Worm (Caenorhabditis elegans) whole organism, young adult: ENCODE measurements around the gene F54F2.14.
A peak's percentile ranks its signal among the peaks of the same experiment; 100 is the strongest.

Experiments used
- B0261.1 ChIP-seq: sonication (generic microtip); optimal IDR thresholded peaks from 2 replicates; lab custom pipeline; 2016; ENCODE audit warnings: mild to moderate bottlenecking, missing genetic modification characterization, moderate library complexity, missing compliant biosample characterization
- C06A6.2 ChIP-seq: fragments of 200-800 bp; sonication (Bioruptor generic); conservative IDR thresholded peaks from 2 replicates; pipeline ENCODE4 v1.3.6; 2022; ENCODE audit warnings: missing genetic modification characterization, missing compliant biosample characterization
- F22D6.2 ChIP-seq: sonication (generic microtip); optimal IDR thresholded peaks from 2 replicates; lab custom pipeline; 2016; ENCODE audit warnings: mild to moderate bottlenecking, missing genetic modification characterization, missing compliant biosample characterization
- F52B5.7 ChIP-seq: sonication (generic microtip); optimal IDR thresholded peaks from 2 replicates; lab custom pipeline; 2016; ENCODE audit warnings: mild to moderate bottlenecking, missing genetic modification characterization, missing compliant biosample characterization
- F57C9.4 ChIP-seq: sonication (generic microtip); optimal IDR thresholded peaks from 2 replicates; lab custom pipeline; 2017; ENCODE audit warnings: mild to moderate bottlenecking, missing genetic modification characterization, missing compliant biosample characterization
- Y53G8AR.9 ChIP-seq: fragments of 200-800 bp; sonication (Bioruptor generic); conservative IDR thresholded peaks from 2 replicates; pipeline ENCODE4 v1.3.6; 2022; ENCODE audit warnings: missing genetic modification reagents, missing genetic modification characterization, missing compliant biosample characterization
- Y79H2A.3 ChIP-seq: fragments of 200-800 bp; sonication (Bioruptor generic); conservative IDR thresholded peaks from 2 replicates; pipeline ENCODE4 v1.3.6; 2022; ENCODE audit warnings: missing genetic modification reagents, missing genetic modification characterization, missing compliant biosample characterization
- aptf-2 ChIP-seq: fragments of 200-800 bp; sonication (Bioruptor generic); conservative IDR thresholded peaks from 2 replicates; pipeline ENCODE4 v1.3.6; 2022; ENCODE audit warnings: missing genetic modification reagents, missing genetic modification characterization, missing compliant biosample characterization
- aptf-3 ChIP-seq: fragments of 200-800 bp; sonication (Bioruptor generic); IDR thresholded peaks from 2 replicates; pipeline ENCODE4 v1.3.6; 2022; ENCODE audit warnings: missing genetic modification characterization, missing compliant biosample characterization
- atf-7 ChIP-seq: sonication (generic microtip); optimal IDR thresholded peaks from 2 replicates; lab custom pipeline; 2017; ENCODE audit warnings: mild to moderate bottlenecking, missing genetic modification characterization, missing compliant biosample characterization
- athp-1 ChIP-seq: sonication (generic microtip); optimal IDR thresholded peaks from 2 replicates; lab custom pipeline; 2017; ENCODE audit warnings: mild to moderate bottlenecking, missing genetic modification characterization, missing compliant biosample characterization
- attf-3 ChIP-seq: fragments of 200-800 bp; sonication (Bioruptor generic); conservative IDR thresholded peaks from 2 replicates; pipeline ENCODE4 v1.3.6; 2022; ENCODE audit warnings: missing genetic modification reagents, missing genetic modification characterization, missing compliant biosample characterization
- attf-5 ChIP-seq: fragments of 200-800 bp; sonication (Bioruptor generic); optimal IDR thresholded peaks from 2 replicates; lab custom pipeline; 2018; ENCODE audit warnings: mild to moderate bottlenecking, missing genetic modification characterization, missing compliant biosample characterization
- bed-2 ChIP-seq: fragments of 200-800 bp; sonication (Bioruptor generic); IDR thresholded peaks from 2 replicates; pipeline ENCODE4 v1.3.6; 2022; ENCODE audit warnings: missing genetic modification reagents, missing genetic modification characterization, missing compliant biosample characterization
- cebp-1 ChIP-seq, 2 experiments: fragments of 200-800 bp in 1 of 2; sonication (Bioruptor generic) in 1 of 2; sonication (generic microtip) in 1 of 2; IDR thresholded peaks in 1 of 2; optimal IDR thresholded peaks in 1 of 2; 2 replicates each; pipeline versions ENCODE4 v1.3.6 to Lab custom; 2017 to 2022; ENCODE audit warnings: missing compliant biosample characterization in 2 of 2, missing genetic modification characterization in 2 of 2, mild to moderate bottlenecking in 1 of 2, missing genetic modification reagents in 1 of 2, moderate library complexity in 1 of 2
- cebp-2 ChIP-seq: fragments of 200-800 bp; sonication (Bioruptor generic); IDR thresholded peaks from 2 replicates; pipeline ENCODE4 v1.3.6; 2022; ENCODE audit warnings: missing genetic modification characterization, missing compliant biosample characterization
- ceh-100 ChIP-seq: fragments of 200-800 bp; sonication (Bioruptor generic); IDR thresholded peaks from 2 replicates; pipeline ENCODE4 v1.3.6; 2022; ENCODE audit warnings: missing genetic modification reagents, missing genetic modification characterization, missing compliant biosample characterization
- ceh-27 ChIP-seq: fragments of 200-800 bp; sonication (Bioruptor generic); optimal IDR thresholded peaks from 2 replicates; lab custom pipeline; 2018; ENCODE audit warnings: mild to moderate bottlenecking, missing genetic modification characterization, moderate library complexity, missing compliant biosample characterization
- chd-7 ChIP-seq: sonication (generic microtip); optimal IDR thresholded peaks from 2 replicates; lab custom pipeline; 2016; ENCODE audit warnings: mild to moderate bottlenecking, missing genetic modification characterization, moderate library complexity, missing compliant biosample characterization
- fkh-3 ChIP-seq: sonication (generic microtip); optimal IDR thresholded peaks from 2 replicates; lab custom pipeline; 2016; ENCODE audit warnings: mild to moderate bottlenecking, missing genetic modification characterization, missing compliant biosample characterization
- gei-17 ChIP-seq: fragments of 200-800 bp; sonication (Bioruptor generic); optimal IDR thresholded peaks from 2 replicates; lab custom pipeline; 2018; ENCODE audit warnings: mild to moderate bottlenecking, missing genetic modification characterization, missing compliant biosample characterization
- hlh-12 ChIP-seq: sonication (generic microtip); optimal IDR thresholded peaks from 2 replicates; lab custom pipeline; 2016; ENCODE audit warnings: missing genetic modification characterization, missing compliant biosample characterization
- hrde-1 ChIP-seq: sonication (generic microtip); optimal IDR thresholded peaks from 2 replicates; lab custom pipeline; 2016; ENCODE audit warnings: missing genetic modification characterization, mild to moderate bottlenecking, missing compliant biosample characterization, moderate library complexity, missing genotype, missing genetic modification reagents, borderline replicate concordance
- lin-40 ChIP-seq: sonication (generic microtip); optimal IDR thresholded peaks from 2 replicates; lab custom pipeline; 2016; ENCODE audit warnings: missing genetic modification characterization, mild to moderate bottlenecking, missing compliant biosample characterization, missing genotype, missing genetic modification reagents
- lin-54 ChIP-seq: fragments of 200-800 bp; sonication (Bioruptor generic); optimal IDR thresholded peaks from 2 replicates; lab custom pipeline; 2018; ENCODE audit warnings: mild to moderate bottlenecking, missing genetic modification characterization, missing compliant biosample characterization
- lsy-27 ChIP-seq: sonication (generic microtip); optimal IDR thresholded peaks from 2 replicates; lab custom pipeline; 2017; ENCODE audit warnings: missing genetic modification characterization, mild to moderate bottlenecking, missing compliant biosample characterization, antibody characterized with exemption, missing genotype, borderline replicate concordance; ENCODE audit not compliant: insufficient read depth
- madf-10 ChIP-seq: sonication (generic microtip); optimal IDR thresholded peaks from 2 replicates; lab custom pipeline; 2016; ENCODE audit warnings: mild to moderate bottlenecking, missing genetic modification characterization, missing compliant biosample characterization
- madf-3 ChIP-seq: fragments of 200-800 bp; sonication (Bioruptor generic); IDR thresholded peaks from 2 replicates; pipeline ENCODE4 v1.3.6; 2022; ENCODE audit warnings: missing genetic modification reagents, missing genetic modification characterization, missing compliant biosample characterization
- madf-6 ChIP-seq: fragments of 200-800 bp; sonication (Bioruptor generic); IDR thresholded peaks from 2 replicates; pipeline ENCODE4 v1.3.6; 2022; ENCODE audit warnings: missing genetic modification reagents, missing genetic modification characterization, missing compliant biosample characterization
- mcd-1 ChIP-seq: fragments of 200-800 bp; sonication (Bioruptor generic); IDR thresholded peaks from 2 replicates; pipeline ENCODE4 v1.3.6; 2022; ENCODE audit warnings: missing genetic modification reagents, missing genetic modification characterization, missing compliant biosample characterization
- mes-4 ChIP-seq: sonication (generic microtip); optimal IDR thresholded peaks from 2 replicates; lab custom pipeline; 2016; ENCODE audit warnings: missing genotype, missing genetic modification characterization, missing compliant biosample characterization
- nfya-1 ChIP-seq: sonication (generic microtip); optimal IDR thresholded peaks from 2 replicates; lab custom pipeline; 2017; ENCODE audit warnings: antibody characterized with exemption, missing compliant biosample characterization, missing genetic modification characterization, borderline replicate concordance; ENCODE audit not compliant: insufficient read depth
- nhr-27 ChIP-seq: fragments of 200-800 bp; sonication (Bioruptor generic); optimal IDR thresholded peaks from 2 replicates; lab custom pipeline; 2018; ENCODE audit warnings: mild to moderate bottlenecking, missing genetic modification characterization, moderate library complexity, missing compliant biosample characterization
- nhr-80 ChIP-seq: sonication (generic microtip); optimal IDR thresholded peaks from 2 replicates; lab custom pipeline; 2016; ENCODE audit warnings: missing genetic modification characterization, missing compliant biosample characterization
- pha-4 ChIP-seq: fragments of 150-350 bp; sonication (generic microtip); optimal IDR thresholded peaks from 2 replicates; lab custom pipeline; 2014; ENCODE audit warnings: missing biosample characterization, missing genetic modification reagents, missing genetic modification characterization
- snpc-1.1 ChIP-seq: sonication (generic microtip); optimal IDR thresholded peaks from 2 replicates; lab custom pipeline; 2017; ENCODE audit warnings: missing genetic modification characterization, mild to moderate bottlenecking, missing compliant biosample characterization, antibody characterized with exemption, moderate library complexity, missing genotype, missing genetic modification reagents; ENCODE audit not compliant: insufficient read depth
- snpc-1.3 ChIP-seq: sonication (generic microtip); optimal IDR thresholded peaks from 2 replicates; lab custom pipeline; 2017; ENCODE audit warnings: missing genetic modification characterization, mild to moderate bottlenecking, missing compliant biosample characterization, antibody characterized with exemption, moderate library complexity, missing genotype, missing genetic modification reagents; ENCODE audit not compliant: insufficient read depth
- snpc-4 ChIP-seq, 5 experiments: fragments of 150-350 bp in 1 of 5; sonication (generic microtip) in 4 of 5; optimal IDR thresholded peaks; 2 replicates each; lab custom pipeline; 2014 to 2018; ENCODE audit warnings: missing genetic modification characterization in 5 of 5, missing biosample characterization in 3 of 5, antibody characterized with exemption in 2 of 5, mild to moderate bottlenecking in 2 of 5, missing compliant biosample characterization in 2 of 5, missing genotype in 2 of 5, moderate library complexity in 2 of 5, missing genetic modification reagents in 1 of 5
- somi-1 ChIP-seq: fragments of 200-800 bp; sonication (Bioruptor generic); optimal IDR thresholded peaks from 2 replicates; lab custom pipeline; 2018; ENCODE audit warnings: mild to moderate bottlenecking, missing genetic modification characterization, missing compliant biosample characterization
- sptf-2 ChIP-seq: fragments of 200-800 bp; sonication (Bioruptor generic); optimal IDR thresholded peaks from 2 replicates; lab custom pipeline; 2018; ENCODE audit warnings: mild to moderate bottlenecking, missing genetic modification characterization, missing compliant biosample characterization
- tbp1 ChIP-seq: fragments of 200-800 bp; sonication (Bioruptor generic); optimal IDR thresholded peaks from 2 replicates; lab custom pipeline; 2018; ENCODE audit warnings: mild to moderate bottlenecking, missing genetic modification characterization, missing compliant biosample characterization
- zim-3 ChIP-seq: sonication (generic microtip); optimal IDR thresholded peaks from 2 replicates; lab custom pipeline; 2017; ENCODE audit warnings: mild to moderate bottlenecking, missing genetic modification characterization, moderate library complexity, missing compliant biosample characterization
- ztf-22 ChIP-seq: fragments of 200-800 bp; sonication (Bioruptor generic); optimal IDR thresholded peaks from 2 replicates; lab custom pipeline; 2018; ENCODE audit warnings: mild to moderate bottlenecking, missing genetic modification characterization, moderate library complexity, missing compliant biosample characterization

The F54F2.14 gene

DNA sequence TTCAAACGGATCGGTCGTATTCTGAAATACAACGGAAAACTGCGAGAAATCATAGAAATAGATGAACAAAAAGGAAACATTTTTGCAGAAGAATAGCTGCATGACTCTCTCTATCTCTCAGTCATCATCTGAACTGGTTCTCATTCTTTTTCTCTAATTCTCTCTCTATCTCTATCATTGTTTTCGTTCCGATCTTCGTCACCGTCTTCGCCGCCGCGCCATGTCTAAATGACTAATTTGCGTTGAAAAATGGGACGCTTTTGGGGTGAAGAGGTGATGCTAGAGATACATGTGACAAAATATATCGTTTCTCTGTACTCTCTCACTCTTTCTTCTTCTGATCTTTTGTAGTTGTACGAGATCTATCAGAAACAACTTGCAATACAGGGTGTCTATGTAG is 10.9 kb upstream of the F54F2.14 start (continued):
- TF ChIP-seq lin-40 (tag; lab: Kevin White, UChicago) (peak; percentile 61), lsy-27 (tag; lab: Kevin White, UChicago) (no peak), atf-7 (tag; lab: Kevin White, UChicago) (no peak), lin-54 (no peak), somi-1 (GFP tag; lab: Kevin White, UChicago) (peak; percentile 60), snpc-4 (GFP tag; optimal IDR thresholded peaks at IDR 0.05; lab: Kevin White, UChicago) (no peak), snpc-4 (tag; optimal IDR thresholded peaks at IDR 0.05; lab: Kevin White, UChicago) (no peak), Y53G8AR.9 (GFP tag; lab: Robert Waterston, UW) (no peak), zim-3 (no peak), snpc-1.3 (tag; lab: Kevin White, UChicago) (no peak), ceh-27 (no peak), aptf-3 (no peak), mes-4 (tag; lab: Kevin White, UChicago) (no peak), Y79H2A.3 (no peak), aptf-2 (GFP tag; lab: Robert Waterston, UW) (no peak)
- TF ChIP-seq, all 124 proteins: peak for 5

DNA sequence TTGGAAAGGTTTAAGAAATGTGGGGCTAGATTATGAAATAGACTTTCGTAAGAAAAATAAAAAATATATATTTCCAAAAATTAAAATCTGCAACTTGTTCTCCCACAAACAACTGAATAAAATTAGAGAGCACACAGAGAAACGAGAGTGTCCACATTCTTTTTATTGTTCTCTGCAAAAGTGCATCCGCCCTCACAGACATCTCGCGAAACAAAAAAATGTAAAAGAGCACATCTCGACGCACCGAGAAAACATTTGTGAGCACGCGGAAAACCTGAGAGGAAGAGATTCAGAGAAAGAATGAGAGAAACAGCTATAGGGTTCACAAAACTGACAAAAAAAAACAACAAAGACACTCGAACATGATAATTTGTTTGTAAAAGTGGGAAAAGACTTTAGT is 9.3 kb upstream of the F54F2.14 start:
- no peak for TF ChIP-seq cebp-2 (GFP tag; lab: Robert Waterston, UW)
- no peak for TF ChIP-seq pha-4
- TF ChIP-seq cebp-1 (GFP tag; IDR thresholded peaks at IDR 0.05; lab: Robert Waterston, UW) = no peak
- TF ChIP-seq cebp-1 (tag; optimal IDR thresholded peaks at IDR 0.05; lab: Kevin White, UChicago) = peak; percentile 68
- no peak for TF ChIP-seq madf-6 (GFP tag; lab: Robert Waterston, UW)
- no peak for TF ChIP-seq attf-3 (GFP tag; lab: Robert Waterston, UW)

DNA sequence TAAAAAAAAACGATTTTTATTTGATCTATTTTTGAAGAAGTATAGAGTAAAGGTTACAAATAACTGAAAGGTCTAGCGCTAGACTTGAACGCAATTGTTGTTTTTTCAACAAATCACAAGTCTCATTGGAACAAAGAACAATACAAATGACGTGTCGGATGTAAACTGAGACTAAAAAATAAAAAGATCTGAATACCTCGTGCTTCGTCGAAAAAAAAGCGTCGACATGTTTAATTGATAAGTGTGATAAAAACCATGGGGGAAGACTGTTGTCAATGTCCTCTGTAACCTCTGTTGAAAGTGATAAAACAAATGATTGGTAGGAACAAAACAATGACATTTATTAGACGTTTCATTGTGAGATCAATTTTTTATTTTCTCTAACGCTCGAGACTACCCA is 8.6 kb upstream of the F54F2.14 start:
- TF ChIP-seq tbp1 (GFP tag; lab: Kevin White, UChicago) (peak; percentile 25), bed-2 (GFP tag; lab: Robert Waterston, UW) (no peak), madf-3 (GFP tag; lab: Robert Waterston, UW) (no peak), F22D6.2 (tag; lab: Kevin White, UChicago) (peak; percentile 7), nhr-27 (tag; lab: Kevin White, UChicago) (no peak), hrde-1 (tag; lab: Kevin White, UChicago) (no peak), aptf-3 (no peak), aptf-2 (GFP tag; lab: Robert Waterston, UW) (no peak), cebp-1 (GFP tag; IDR thresholded peaks at IDR 0.05; lab: Robert Waterston, UW) (0 out of 2 replicates have a peak, but pooled peaks have one; percentile 35), cebp-1 (tag; optimal IDR thresholded peaks at IDR 0.05; lab: Kevin White, UChicago) (peak; percentile 44), snpc-1.1 (tag; lab: Kevin White, UChicago) (no peak), ztf-22 (peak; percentile 30), hlh-12 (no peak), nfya-1 (tag; lab: Kevin White, UChicago) (no peak), lin-40 (tag; lab: Kevin White, UChicago) (peak; percentile 44), attf-3 (GFP tag; lab: Robert Waterston, UW) (no peak), B0261.1 (no peak), atf-7 (tag; lab: Kevin White, UChicago) (peak; percentile 47), athp-1 (tag; lab: Kevin White, UChicago) (no peak), nhr-80 (peak; percentile 90), attf-5 (peak; percentile 49), mcd-1 (GFP tag; lab: Robert Waterston, UW) (no peak), C06A6.2 (GFP tag; lab: Robert Waterston, UW) (no peak), ceh-100 (GFP tag; lab: Robert Waterston, UW) (no peak), chd-7 (tag; lab: Kevin White, UChicago) (no peak), sptf-2 (no peak), gei-17 (GFP tag; lab: Kevin White, UChicago) (no peak), F57C9.4 (tag; lab: Kevin White, UChicago) (no peak), madf-10 (no peak), fkh-3 (tag; lab: Kevin White, UChicago) (no peak), F52B5.7 (tag; lab: Kevin White, UChicago) (no peak)
